Fruit fly (Drosophila melanogaster) whole organism, embryonic: ENCODE data around the gene Kdsr.

ENCODE experiments used
- Aef1 ChIP-seq: fragments of 200-800 bp; sonication (Bioruptor generic); IDR thresholded peaks from 3 replicates; pipeline ENCODE4 v1.3.6; 2022; ENCODE audit warnings: missing biosample characterization, missing genetic modification characterization
- Awh ChIP-seq: fragments of 200-800 bp; sonication (Bioruptor generic); IDR thresholded peaks from 2 replicates; pipeline ENCODE4, ENCODE4 v1.3.6; 2022; ENCODE audit warnings: missing biosample characterization, missing genetic modification characterization
- Bteb2 ChIP-seq: fragments of 200-800 bp; sonication (Bioruptor generic); optimal IDR thresholded peaks from 2 replicates; lab custom pipeline; 2016; ENCODE audit warnings: missing biosample characterization, missing genetic modification characterization
- CG11723 ChIP-seq: fragments of 200-800 bp; sonication (Bioruptor generic); optimal IDR thresholded peaks from 2 replicates; lab custom pipeline; 2017; ENCODE audit warnings: missing biosample characterization, mild to moderate bottlenecking, missing genetic modification characterization
- CG13775 ChIP-seq: fragments of 200-800 bp; sonication (Bioruptor generic); optimal IDR thresholded peaks from 3 replicates; lab custom pipeline; 2017; ENCODE audit warnings: missing biosample characterization, mild to moderate bottlenecking, missing genetic modification characterization
- CG1529 ChIP-seq: fragments of 200-800 bp; sonication (Bioruptor generic); optimal IDR thresholded peaks from 3 replicates; lab custom pipeline; 2018; ENCODE audit warnings: missing biosample characterization, missing genetic modification characterization
- CG16779 ChIP-seq: fragments of 200-800 bp; sonication (Bioruptor generic); IDR thresholded peaks from 2 replicates; pipeline ENCODE4 v1.3.6; 2022; ENCODE audit warnings: missing biosample characterization, missing genetic modification characterization
- CG17829 ChIP-seq: fragments of 200-800 bp; optimal IDR thresholded peaks from 2 replicates; lab custom pipeline; 2019; ENCODE audit warnings: missing biosample characterization, mild to moderate bottlenecking, missing genetic modification characterization, moderate library complexity
- CG31365 ChIP-seq: fragments of 200-800 bp; sonication (Bioruptor generic); optimal IDR thresholded peaks from 2 replicates; lab custom pipeline; 2018; ENCODE audit warnings: missing biosample characterization, mild to moderate bottlenecking, missing genetic modification characterization
- CG31388 ChIP-seq: fragments of 200-800 bp; sonication (Bioruptor generic); optimal IDR thresholded peaks from 2 replicates; lab custom pipeline; 2016; ENCODE audit warnings: missing biosample characterization, missing genetic modification characterization
- CG3281 ChIP-seq: fragments of 200-800 bp; sonication (Bioruptor generic); optimal IDR thresholded peaks from 3 replicates; lab custom pipeline; 2017; ENCODE audit warnings: missing biosample characterization, mild to moderate bottlenecking, missing genetic modification characterization
- CG4707 ChIP-seq: fragments of 200-800 bp; sonication (Bioruptor generic); optimal IDR thresholded peaks from 2 replicates; lab custom pipeline; 2018; ENCODE audit warnings: missing biosample characterization, mild to moderate bottlenecking, missing genetic modification characterization, moderate library complexity
- CG6654 ChIP-seq: fragments of 200-800 bp; sonication (Bioruptor generic); optimal IDR thresholded peaks from 2 replicates; lab custom pipeline; 2017; ENCODE audit warnings: missing biosample characterization, mild to moderate bottlenecking, missing genetic modification characterization
- CG6689 ChIP-seq: fragments of 200-800 bp; sonication (Bioruptor generic); IDR thresholded peaks from 2 replicates; pipeline ENCODE4 v1.3.6; 2022; ENCODE audit warnings: missing biosample characterization, missing genetic modification characterization
- CG6791 ChIP-seq: fragments of 200-800 bp; sonication (Bioruptor generic); IDR thresholded peaks from 3 replicates; pipeline ENCODE4 v1.3.6; 2022; ENCODE audit warnings: missing biosample characterization, missing genetic modification characterization; ENCODE audit not compliant: partially characterized antibody
- CG7928 ChIP-seq: fragments of 200-800 bp; sonication (Bioruptor generic); optimal IDR thresholded peaks from 2 replicates; lab custom pipeline; 2017; ENCODE audit warnings: missing biosample characterization, mild to moderate bottlenecking, missing genetic modification characterization
- CG8281 ChIP-seq: fragments of 200-800 bp; sonication (Bioruptor generic); optimal IDR thresholded peaks from 2 replicates; lab custom pipeline; 2018; ENCODE audit warnings: missing biosample characterization, mild to moderate bottlenecking, missing genetic modification characterization, moderate library complexity
- CG9797 ChIP-seq: fragments of 200-800 bp; sonication (Bioruptor generic); optimal IDR thresholded peaks from 3 replicates; lab custom pipeline; 2018; ENCODE audit warnings: missing biosample characterization, mild to moderate bottlenecking, missing genetic modification characterization
- CHES-1-like ChIP-seq: fragments of 200-800 bp; sonication (Bioruptor generic); optimal IDR thresholded peaks from 2 replicates; lab custom pipeline; 2016; ENCODE audit warnings: missing biosample characterization, missing genetic modification characterization
- Chrac-16 ChIP-seq: fragments of 200-800 bp; sonication (Bioruptor generic); optimal IDR thresholded peaks from 3 replicates; lab custom pipeline; 2016; ENCODE audit warnings: missing biosample characterization, missing genetic modification characterization
- Dek ChIP-seq: fragments of 200-800 bp; sonication (Bioruptor generic); optimal IDR thresholded peaks from 3 replicates; lab custom pipeline; 2019; ENCODE audit warnings: missing biosample characterization, mild to moderate bottlenecking, missing genetic modification characterization, moderate library complexity
- Dfd ChIP-seq, 2 experiments: fragments of >200 bp; optimal IDR thresholded peaks; 2 replicates each; lab custom pipeline; 2017; ENCODE audit warnings: missing biosample characterization in 2 of 2, missing genetic modification characterization in 2 of 2
- Eip74EF ChIP-seq, 2 experiments: fragments of 200-800 bp in 1 of 2; fragments of >200 bp in 1 of 2; sonication (Bioruptor generic) in 1 of 2; optimal IDR thresholded peaks; 2 replicates each; lab custom pipeline; 2017 to 2019; ENCODE audit warnings: missing biosample characterization in 2 of 2, missing genetic modification characterization in 2 of 2, mild to moderate bottlenecking in 1 of 2, moderate library complexity in 1 of 2
- Ets97D ChIP-seq: fragments of 200-800 bp; sonication (Bioruptor generic); optimal IDR thresholded peaks from 3 replicates; lab custom pipeline; 2016; ENCODE audit warnings: missing biosample characterization, missing genetic modification characterization
- Med ChIP-seq: fragments of 200-800 bp; sonication (Bioruptor generic); peaks from one replicate; lab custom pipeline; 2016; ENCODE audit warnings: missing biosample characterization, missing genetic modification characterization, mild to moderate bottlenecking, inconsistent platforms, moderate library complexity
- Mrtf ChIP-seq: fragments of 200-800 bp; sonication (Bioruptor generic); IDR thresholded peaks from 3 replicates; pipeline ENCODE4 v1.3.6; 2022; ENCODE audit warnings: missing biosample characterization, missing genetic modification characterization
- NFAT ChIP-seq: fragments of 200-800 bp; sonication (Bioruptor generic); IDR thresholded peaks from 2 replicates; pipeline ENCODE4 v1.3.6; 2022; ENCODE audit warnings: missing biosample characterization, missing genetic modification characterization
- Oaz ChIP-seq: fragments of 200-800 bp; sonication (Bioruptor generic); IDR thresholded peaks from 2 replicates; pipeline ENCODE4 v1.3.6; 2022; ENCODE audit warnings: missing biosample characterization, missing genetic modification characterization
- Pdp1 ChIP-seq, 2 experiments: fragments of 200-800 bp; sonication (Bioruptor generic); optimal IDR thresholded peaks; 3 replicates each; lab custom pipeline; 2016; ENCODE audit warnings: missing biosample characterization in 2 of 2, missing genetic modification characterization in 2 of 2, mild to moderate bottlenecking in 1 of 2, moderate library complexity in 1 of 2
- Sox102F ChIP-seq: fragments of 200-800 bp; sonication (Bioruptor generic); optimal IDR thresholded peaks from 2 replicates; lab custom pipeline; 2018; ENCODE audit warnings: missing biosample characterization, mild to moderate bottlenecking, missing genetic modification characterization, moderate library complexity
- caup ChIP-seq: fragments of 200-800 bp; sonication (Bioruptor generic); optimal IDR thresholded peaks from 3 replicates; lab custom pipeline; 2017; ENCODE audit warnings: missing biosample characterization, mild to moderate bottlenecking, missing genetic modification characterization, moderate library complexity; ENCODE audit not compliant: severe bottlenecking
- cwo ChIP-seq: fragments of 200-800 bp; sonication (Bioruptor generic); optimal IDR thresholded peaks from 3 replicates; lab custom pipeline; 2017; ENCODE audit warnings: missing biosample characterization, missing genetic modification characterization, mild to moderate bottlenecking, moderate library complexity, missing genetic modification reagents
- dati ChIP-seq: fragments of 200-800 bp; sonication (Bioruptor generic); IDR thresholded peaks from 2 replicates; pipeline ENCODE4 v1.3.6; 2022; ENCODE audit warnings: missing biosample characterization, missing genetic modification characterization
- exex ChIP-seq: fragments of 200-800 bp; sonication (Bioruptor generic); optimal IDR thresholded peaks from 4 replicates; lab custom pipeline; 2018; ENCODE audit warnings: missing biosample characterization, mild to moderate bottlenecking, missing genetic modification characterization, moderate library complexity
- grn ChIP-seq: fragments of 200-800 bp; sonication (Bioruptor generic); optimal IDR thresholded peaks from 3 replicates; lab custom pipeline; 2017; ENCODE audit warnings: missing biosample characterization, missing genetic modification characterization
- gsb-n ChIP-seq: fragments of 200-800 bp; sonication (Bioruptor generic); optimal IDR thresholded peaks from 3 replicates; lab custom pipeline; 2018; ENCODE audit warnings: missing biosample characterization, mild to moderate bottlenecking, missing genetic modification characterization
- jing ChIP-seq: fragments of 200-800 bp; sonication (Bioruptor generic); optimal IDR thresholded peaks from 2 replicates; lab custom pipeline; 2018; ENCODE audit warnings: missing biosample characterization, mild to moderate bottlenecking, missing genetic modification characterization
- lab ChIP-seq: fragments of 200-800 bp; sonication (Bioruptor generic); optimal IDR thresholded peaks from 3 replicates; lab custom pipeline; 2017; ENCODE audit warnings: missing biosample characterization, missing genetic modification characterization, mild to moderate bottlenecking, moderate library complexity, missing genetic modification reagents
- maf-S ChIP-seq: fragments of 200-800 bp; sonication (Bioruptor generic); optimal IDR thresholded peaks from 2 replicates; lab custom pipeline; 2016; ENCODE audit warnings: missing biosample characterization, missing genetic modification characterization
- nau ChIP-seq: fragments of 200-800 bp; sonication (Bioruptor generic); optimal IDR thresholded peaks from 3 replicates; lab custom pipeline; 2017; ENCODE audit warnings: missing biosample characterization, mild to moderate bottlenecking, missing genetic modification characterization, missing genetic modification reagents
- odd ChIP-seq: fragments of 200-800 bp; sonication (Bioruptor generic); optimal IDR thresholded peaks from 2 replicates; lab custom pipeline; 2017; ENCODE audit warnings: missing biosample characterization, mild to moderate bottlenecking, missing genetic modification characterization
- peb ChIP-seq: fragments of 200-800 bp; sonication (Bioruptor generic); IDR thresholded peaks from 2 replicates; pipeline ENCODE4 v1.3.6; 2022; ENCODE audit warnings: missing biosample characterization, missing genetic modification characterization
- pho ChIP-seq: fragments of 200-800 bp; sonication (Bioruptor generic); optimal IDR thresholded peaks from 2 replicates; lab custom pipeline; 2016; ENCODE audit warnings: missing biosample characterization, missing genetic modification characterization
- pita ChIP-seq: fragments of 200-800 bp; sonication (Bioruptor generic); optimal IDR thresholded peaks from 2 replicates; lab custom pipeline; 2017; ENCODE audit warnings: missing biosample characterization, mild to moderate bottlenecking, missing genetic modification characterization
- prd ChIP-seq, 3 experiments: fragments of >200 bp in 2 of 3; fragments of 200-800 bp in 1 of 3; sonication (Bioruptor generic) in 1 of 3; optimal IDR thresholded peaks in 2 of 3; IDR thresholded peaks in 1 of 3; 2 replicates in 2 of 3; 3 replicates in 1 of 3; pipeline versions ENCODE4 v1.3.6 to Lab custom; 2017 to 2022; ENCODE audit warnings: missing biosample characterization in 1 of 3, missing genetic modification characterization in 1 of 3
- repo ChIP-seq: fragments of 200-800 bp; sonication (Bioruptor generic); optimal IDR thresholded peaks from 2 replicates; lab custom pipeline; 2016; ENCODE audit warnings: missing biosample characterization, missing genetic modification characterization
- seq ChIP-seq: fragments of 200-800 bp; sonication (Bioruptor generic); IDR thresholded peaks from 2 replicates; pipeline ENCODE4 v1.3.6; 2022; ENCODE audit warnings: missing biosample characterization, missing genetic modification characterization
- sim ChIP-seq: fragments of 200-800 bp; sonication (Bioruptor generic); IDR thresholded peaks from 2 replicates; pipeline ENCODE4 v1.3.6; 2022; ENCODE audit warnings: missing biosample characterization, missing genetic modification characterization
- so ChIP-seq: fragments of 200-800 bp; sonication (Bioruptor generic); IDR thresholded peaks from 3 replicates; pipeline ENCODE4 v1.3.6; 2022; ENCODE audit warnings: missing biosample characterization, missing genetic modification characterization
- tap ChIP-seq: fragments of 200-800 bp; optimal IDR thresholded peaks from 3 replicates; lab custom pipeline; 2019; ENCODE audit warnings: missing biosample characterization, mild to moderate bottlenecking, missing genetic modification characterization, moderate library complexity
- zfh2 ChIP-seq: fragments of 200-800 bp; sonication (Bioruptor generic); optimal IDR thresholded peaks from 2 replicates; lab custom pipeline; 2016; ENCODE audit warnings: missing biosample characterization, missing genetic modification characterization

The Kdsr gene

DNA sequence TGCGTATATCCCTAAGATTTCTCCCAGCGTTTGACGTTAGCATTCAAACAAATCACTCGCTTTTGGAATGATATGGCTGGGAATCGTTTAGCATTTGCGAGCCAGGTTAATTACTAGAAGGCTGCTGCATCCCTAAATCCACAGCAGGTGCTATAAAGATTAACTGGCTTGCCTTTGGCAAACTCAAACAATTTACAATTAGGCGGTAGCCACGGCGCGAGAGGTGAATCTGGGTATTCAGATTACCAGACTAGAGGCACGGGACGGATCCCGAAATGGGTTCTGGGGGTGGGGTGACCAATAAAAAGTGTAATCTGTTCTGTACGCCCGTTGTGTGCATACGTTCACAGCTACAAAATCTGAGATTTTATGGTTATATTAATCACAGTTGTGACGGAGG is 18.9 kb upstream of the Kdsr start, which contains the start of gene CG11892 (continued):
- peak; percentile 54 for TF ChIP-seq cwo (GFP tag; lab: Kevin White, UChicago)
- no peak for TF ChIP-seq seq (GFP tag; lab: Robert Waterston, UW)
- no peak for TF ChIP-seq Oaz (GFP tag; lab: Robert Waterston, UW)
- no peak for TF ChIP-seq peb (GFP tag; lab: Robert Waterston, UW)
- TF ChIP-seq CG3281 (GFP tag; lab: Kevin White, UChicago) = peak; percentile 66
- no peak for TF ChIP-seq Mrtf (GFP tag; lab: Robert Waterston, UW)
- TF ChIP-seq CHES-1-like = no peak
- TF ChIP-seq lab (GFP tag; lab: Kevin White, UChicago) = peak; percentile 83
- no peak for TF ChIP-seq CG6791 (GFP tag; lab: Robert Waterston, UW)
- no peak for TF ChIP-seq Bteb2 (GFP tag; lab: Kevin White, UChicago)
- TF ChIP-seq pho = no peak
- no peak for TF ChIP-seq CG31365 (tag; lab: Kevin White, UChicago)
- TF ChIP-seq tap (tag; lab: Kevin White, UChicago) = peak; percentile 52
- no peak for TF ChIP-seq CG16779
- peak; percentile 37 for TF ChIP-seq Sox102F (GFP tag; lab: Kevin White, UChicago)
- peak; percentile 66 for TF ChIP-seq odd (GFP tag; lab: Kevin White, UChicago)
- TF ChIP-seq Eip74EF (GFP tag; optimal IDR thresholded peaks at IDR 0.05; lab: Kevin White, UChicago) = no peak
- TF ChIP-seq zfh2 (GFP tag; lab: Kevin White, UChicago) = no peak
- TF ChIP-seq prd (optimal IDR thresholded peaks at IDR 0.05; lab: Kevin White, UChicago) = no peak
- TF ChIP-seq prd (GFP tag; IDR thresholded peaks at IDR 0.05; lab: Robert Waterston, UW) = no peak
- TF ChIP-seq Ets97D = no peak
- no peak for TF ChIP-seq CG9797
- no peak for TF ChIP-seq Dek (tag; lab: Kevin White, UChicago)
- no peak for TF ChIP-seq Pdp1 (GFP tag; optimal IDR thresholded peaks at IDR 0.05; lab: Kevin White, UChicago)
- TF ChIP-seq Awh (GFP tag; lab: Robert Waterston, UW) = no peak
- TF ChIP-seq Med (GFP tag; lab: Kevin White, UChicago) = no peak
- no peak for TF ChIP-seq grn
- TF ChIP-seq CG4707 (GFP tag; lab: Kevin White, UChicago) = peak; percentile 39
- peak; percentile 45 for TF ChIP-seq CG7928 (GFP tag; lab: Kevin White, UChicago)
- TF ChIP-seq CG17829 (tag; lab: Kevin White, UChicago) = no peak
- no peak for TF ChIP-seq dati (GFP tag; lab: Robert Waterston, UW)
- no peak for TF ChIP-seq so (GFP tag; lab: Robert Waterston, UW)
- no peak for TF ChIP-seq maf-S (GFP tag; lab: Kevin White, UChicago)
- no peak for TF ChIP-seq jing (GFP tag; lab: Kevin White, UChicago)
- TF ChIP-seq pita (GFP tag; lab: Kevin White, UChicago) = no peak
- TF ChIP-seq repo (GFP tag; lab: Kevin White, UChicago) = no peak
- no peak for TF ChIP-seq CG6654 (GFP tag; lab: Kevin White, UChicago)
- no peak for TF ChIP-seq gsb-n (tag; lab: Kevin White, UChicago)
- peak; percentile 15 for TF ChIP-seq exex (tag; lab: Kevin White, UChicago)
- peak; percentile 19 for TF ChIP-seq CG8281
- TF ChIP-seq CG6689 (GFP tag; lab: Robert Waterston, UW) = no peak
- TF ChIP-seq Aef1 = no peak
- peak; percentile 11 for TF ChIP-seq CG11723 (GFP tag; lab: Kevin White, UChicago)
- no peak for TF ChIP-seq Dfd (GFP tag; optimal IDR thresholded peaks at IDR 0.05; lab: Kevin White, UChicago)
- no peak for TF ChIP-seq Chrac-16 (GFP tag; lab: Kevin White, UChicago)
- no peak for TF ChIP-seq CG31388
- TF ChIP-seq nau (GFP tag; lab: Kevin White, UChicago) = no peak
- TF ChIP-seq CG1529 = no peak
- TF ChIP-seq CG13775 (GFP tag; lab: Kevin White, UChicago) = no peak
- no peak for TF ChIP-seq sim (GFP tag; lab: Robert Waterston, UW)
- no peak for TF ChIP-seq NFAT (GFP tag; lab: Robert Waterston, UW)
- TF ChIP-seq caup = peak; percentile 58
